Worm (Caenorhabditis elegans) whole organism, early embryonic: Measurements from ENCODE around the gene sphr-1.

Source experiments
- B0310.2 ChIP-seq: sonication (generic microtip); optimal IDR thresholded peaks from 2 replicates; lab custom pipeline; 2016; ENCODE audit warnings: mild to moderate bottlenecking, missing genetic modification characterization, missing compliant biosample characterization
- F13C5.2 ChIP-seq: sonication (generic microtip); optimal IDR thresholded peaks from 2 replicates; lab custom pipeline; 2017; ENCODE audit warnings: mild to moderate bottlenecking, missing genetic modification characterization, inconsistent platforms, missing compliant biosample characterization
- aly-1 ChIP-seq: sonication (generic microtip); optimal IDR thresholded peaks from 2 replicates; lab custom pipeline; 2016; ENCODE audit warnings: missing genetic modification characterization, missing compliant biosample characterization
- ama-1 ChIP-seq: fragments of 150-350 bp; optimal IDR thresholded peaks from 2 replicates; lab custom pipeline; 2014
- ceh-13 ChIP-seq: fragments of 200-800 bp; sonication (Bioruptor generic); optimal IDR thresholded peaks from 2 replicates; lab custom pipeline; 2018; ENCODE audit warnings: mild to moderate bottlenecking, missing genetic modification characterization, missing compliant biosample characterization
- ceh-36 ChIP-seq: sonication (generic microtip); optimal IDR thresholded peaks from 2 replicates; lab custom pipeline; 2016; ENCODE audit warnings: missing genetic modification characterization, inconsistent platforms, missing compliant biosample characterization
- ets-7 ChIP-seq: sonication (generic microtip); optimal IDR thresholded peaks from 2 replicates; lab custom pipeline; 2016; ENCODE audit warnings: missing genotype, missing genetic modification characterization, missing compliant biosample characterization
- flt-1 ChIP-seq: fragments of 200-800 bp; sonication (Bioruptor generic); IDR thresholded peaks from 2 replicates; pipeline ENCODE4 v1.3.6; 2022; ENCODE audit warnings: missing genetic modification characterization, missing compliant biosample characterization
- hmbx-1 ChIP-seq: sonication (generic microtip); optimal IDR thresholded peaks from 2 replicates; lab custom pipeline; 2016; ENCODE audit warnings: mild to moderate bottlenecking, missing genetic modification characterization, missing compliant biosample characterization
- hmg-4 ChIP-seq: fragments of 200-800 bp; sonication (Bioruptor generic); optimal IDR thresholded peaks from 2 replicates; lab custom pipeline; 2018; ENCODE audit warnings: mild to moderate bottlenecking, missing genetic modification characterization, missing compliant biosample characterization
- hnd-1 ChIP-seq: sonication (generic microtip); optimal IDR thresholded peaks from 2 replicates; lab custom pipeline; 2016; ENCODE audit warnings: missing genetic modification characterization, missing compliant biosample characterization
- pes-1 ChIP-seq: fragments of 200-800 bp; sonication (Bioruptor generic); IDR thresholded peaks from 2 replicates; pipeline ENCODE4 v1.3.6; 2022; ENCODE audit warnings: missing genetic modification reagents, missing genetic modification characterization, missing compliant biosample characterization
- scrt-1 ChIP-seq: fragments of 200-800 bp; sonication (Bioruptor generic); IDR thresholded peaks from 2 replicates; pipeline ENCODE4 v1.3.6; 2022; ENCODE audit warnings: missing genetic modification characterization, missing compliant biosample characterization
- sea-1 ChIP-seq: fragments of 200-800 bp; sonication (Bioruptor generic); conservative IDR thresholded peaks from 2 replicates; pipeline ENCODE4 v1.3.6; 2022; ENCODE audit warnings: missing genetic modification characterization, missing compliant biosample characterization
- tbx-11 ChIP-seq: fragments of 200-800 bp; sonication (Bioruptor generic); IDR thresholded peaks from 2 replicates; pipeline ENCODE4 v1.3.6; 2022; ENCODE audit warnings: missing genetic modification characterization, missing compliant biosample characterization
- tbx-37 ChIP-seq: fragments of 200-800 bp; sonication (Bioruptor generic); conservative IDR thresholded peaks from 2 replicates; pipeline ENCODE4 v1.3.6; 2022; ENCODE audit warnings: missing genetic modification reagents, missing genetic modification characterization, missing compliant biosample characterization
- tra-4 ChIP-seq: sonication (generic microtip); optimal IDR thresholded peaks from 2 replicates; lab custom pipeline; 2017; ENCODE audit warnings: missing genetic modification characterization, missing compliant biosample characterization

The sphr-1 gene

ce11 chrV:9220444-9220843, 29.0 kb downstream of the sphr-1 start:
- no peak for TF ChIP-seq aly-1
- TF ChIP-seq pes-1 (GFP tag; lab: Robert Waterston, UW), result no peak
- peak; percentile 14 for TF ChIP-seq F13C5.2 (tag; lab: Kevin White, UChicago)

- TF ChIP-seq ceh-13 (GFP tag; lab: Kevin White, UChicago) (no peak), ets-7 (tag; lab: Kevin White, UChicago) (no peak), hnd-1 (no peak), B0310.2 (tag; lab: Kevin White, UChicago) (no peak), tbx-11 (GFP tag; lab: Robert Waterston, UW) (no peak), sea-1 (GFP tag; lab: Robert Waterston, UW) (no peak)
These were observed 30.2 kb downstream of the sphr-1 start, which contains the start of gene grd-6 for ce11 chrV:9221566-9221965. Gene grd-6 (plus strand): TSS chrV:9221866.

- TF ChIP-seq ama-1 (lab: Kevin White, UChicago) (no peak), tbx-11 (GFP tag; lab: Robert Waterston, UW) (no peak), hnd-1 (no peak), flt-1 (GFP tag; lab: Robert Waterston, UW) (no peak), F13C5.2 (tag; lab: Kevin White, UChicago) (no peak), ets-7 (tag; lab: Kevin White, UChicago) (no peak), aly-1 (no peak), ceh-36 (tag; lab: Kevin White, UChicago) (no peak), pes-1 (GFP tag; lab: Robert Waterston, UW) (no peak), ceh-13 (GFP tag; lab: Kevin White, UChicago) (no peak), hmbx-1 (tag; lab: Kevin White, UChicago) (no peak), sea-1 (GFP tag; lab: Robert Waterston, UW) (no peak), B0310.2 (tag; lab: Kevin White, UChicago) (no peak), hmg-4 (GFP tag; lab: Kevin White, UChicago) (no peak)
These were observed 31.4 kb downstream of the sphr-1 start for ce11 chrV:9222819-9223218.

DNA sequence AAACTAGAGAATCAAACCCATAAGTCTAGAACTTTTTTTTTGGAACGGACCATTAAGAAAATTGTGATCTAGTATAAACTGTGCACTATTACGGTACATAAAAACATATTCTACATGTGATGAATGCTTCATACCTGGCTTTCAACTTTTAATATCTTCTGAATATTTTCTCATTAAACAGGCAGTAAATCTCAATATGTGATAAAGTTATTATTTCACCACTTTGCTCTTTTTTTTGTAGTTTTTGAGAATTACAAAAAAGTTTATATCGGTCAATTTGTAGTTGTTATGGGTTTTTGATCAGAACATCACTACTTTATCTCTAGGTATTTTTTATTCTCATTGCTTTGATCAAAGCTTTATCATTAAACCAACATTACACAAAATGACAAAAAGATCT, 33.0 kb downstream of the sphr-1 start:
- TF ChIP-seq tbx-37 (GFP tag; lab: Robert Waterston, UW) (no peak), flt-1 (GFP tag; lab: Robert Waterston, UW) (no peak), B0310.2 (tag; lab: Kevin White, UChicago) (no peak), F13C5.2 (tag; lab: Kevin White, UChicago) (no peak), aly-1 (no peak), pes-1 (GFP tag; lab: Robert Waterston, UW) (no peak), sea-1 (GFP tag; lab: Robert Waterston, UW) (no peak), scrt-1 (no peak), tra-4 (tag; lab: Kevin White, UChicago) (no peak), ama-1 (lab: Kevin White, UChicago) (no peak), hnd-1 (no peak), hmbx-1 (tag; lab: Kevin White, UChicago) (no peak), tbx-11 (GFP tag; lab: Robert Waterston, UW) (no peak), hmg-4 (GFP tag; lab: Kevin White, UChicago) (no peak), ceh-36 (tag; lab: Kevin White, UChicago) (no peak), ets-7 (tag; lab: Kevin White, UChicago) (no peak), ceh-13 (GFP tag; lab: Kevin White, UChicago) (no peak)

ce11 chrV:9224981-9225380, 33.6 kb downstream of the sphr-1 start:
- no peak for TF ChIP-seq F13C5.2 (tag; lab: Kevin White, UChicago)
- no peak for TF ChIP-seq scrt-1
- no peak for TF ChIP-seq hmbx-1 (tag; lab: Kevin White, UChicago)
- no peak for TF ChIP-seq flt-1 (GFP tag; lab: Robert Waterston, UW)
- no peak for TF ChIP-seq aly-1
- no peak for TF ChIP-seq sea-1 (GFP tag; lab: Robert Waterston, UW)
- no peak for TF ChIP-seq tra-4 (tag; lab: Kevin White, UChicago)
- no peak for TF ChIP-seq ceh-13 (GFP tag; lab: Kevin White, UChicago)
- TF ChIP-seq hmg-4 (GFP tag; lab: Kevin White, UChicago), result no peak
- TF ChIP-seq tbx-11 (GFP tag; lab: Robert Waterston, UW), result no peak

DNA sequence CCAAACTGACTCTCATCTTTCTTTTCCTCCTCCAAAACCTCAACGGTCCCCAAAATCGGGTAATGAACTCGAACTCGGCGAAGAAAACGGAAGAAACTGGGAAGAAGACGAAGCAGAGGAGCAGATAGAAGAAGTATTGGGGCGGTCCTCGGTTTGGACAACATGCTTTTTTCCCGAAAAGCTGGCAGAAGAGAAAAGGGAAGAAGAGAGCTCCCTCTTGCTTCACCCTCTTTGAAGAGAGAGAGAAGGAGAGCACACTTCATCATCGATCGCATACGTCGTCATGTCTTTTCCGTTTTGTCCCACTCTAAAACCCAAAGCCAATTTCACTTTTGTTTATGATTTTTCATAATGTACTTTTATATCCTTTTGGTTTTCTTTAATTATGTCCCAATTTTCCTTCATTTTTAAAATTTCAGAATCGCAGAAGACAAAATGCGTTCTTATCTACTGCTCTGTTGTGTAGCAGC, 34.3 kb downstream of the sphr-1 start, which contains the start of gene F07C3.2:
F07C3.2 (plus strand) TSS at position 420 of the 470 bp plus-strand sequence.
- TF ChIP-seq hmg-4 (GFP tag; lab: Kevin White, UChicago) (no peak), B0310.2 (tag; lab: Kevin White, UChicago) (no peak), flt-1 (GFP tag; lab: Robert Waterston, UW) (no peak), tbx-11 (GFP tag; lab: Robert Waterston, UW) (no peak), ama-1 (lab: Kevin White, UChicago) (no peak), tbx-37 (GFP tag; lab: Robert Waterston, UW) (no peak), hmbx-1 (tag; lab: Kevin White, UChicago) (no peak), tra-4 (tag; lab: Kevin White, UChicago) (no peak), ceh-13 (GFP tag; lab: Kevin White, UChicago) (no peak), ets-7 (tag; lab: Kevin White, UChicago) (no peak), pes-1 (GFP tag; lab: Robert Waterston, UW) (no peak), scrt-1 (no peak), hnd-1 (no peak), aly-1 (no peak), F13C5.2 (tag; lab: Kevin White, UChicago) (no peak), ceh-36 (tag; lab: Kevin White, UChicago) (no peak), sea-1 (GFP tag; lab: Robert Waterston, UW) (no peak)

DNA sequence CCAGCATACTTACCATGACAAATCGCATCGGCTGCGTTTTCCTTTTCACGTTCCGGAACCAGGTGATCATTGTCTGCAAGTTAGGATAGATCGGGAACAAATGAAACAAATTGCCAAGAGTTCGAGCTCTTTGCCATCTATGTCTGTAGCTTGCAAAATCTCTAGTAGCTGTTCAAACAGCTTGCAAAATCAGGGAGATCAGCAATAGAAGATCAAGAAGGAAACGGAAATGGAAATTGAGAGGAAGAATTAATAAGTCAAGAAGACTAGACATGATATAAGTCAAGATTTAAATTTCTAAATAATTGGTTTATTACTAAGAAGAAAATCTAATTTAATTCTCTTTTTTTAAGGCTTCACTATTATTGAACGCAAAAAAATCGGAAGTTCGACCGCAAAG, 40.9 kb downstream of the sphr-1 start, which contains the start of gene F07C3.3:
F07C3.3 (minus strand) TSS at position 101 of the 400 bp plus-strand sequence.
- TF ChIP-seq ama-1 (lab: Kevin White, UChicago), result no peak
- TF ChIP-seq hnd-1, result no peak
- no peak for TF ChIP-seq tra-4 (tag; lab: Kevin White, UChicago)
